Worm (Caenorhabditis elegans) whole organism, early embryonic: ENCODE measurements around the gene cmk-1.

Source experiments
- B0310.2 ChIP-seq: sonication (generic microtip); optimal IDR thresholded peaks from 2 replicates; lab custom pipeline; 2016; ENCODE audit warnings: mild to moderate bottlenecking, missing genetic modification characterization, missing compliant biosample characterization
- F13C5.2 ChIP-seq: sonication (generic microtip); optimal IDR thresholded peaks from 2 replicates; lab custom pipeline; 2017; ENCODE audit warnings: mild to moderate bottlenecking, missing genetic modification characterization, inconsistent platforms, missing compliant biosample characterization
- aly-1 ChIP-seq: sonication (generic microtip); optimal IDR thresholded peaks from 2 replicates; lab custom pipeline; 2016; ENCODE audit warnings: missing genetic modification characterization, missing compliant biosample characterization
- ama-1 ChIP-seq: fragments of 150-350 bp; optimal IDR thresholded peaks from 2 replicates; lab custom pipeline; 2014
- ceh-13 ChIP-seq: fragments of 200-800 bp; sonication (Bioruptor generic); optimal IDR thresholded peaks from 2 replicates; lab custom pipeline; 2018; ENCODE audit warnings: mild to moderate bottlenecking, missing genetic modification characterization, missing compliant biosample characterization
- ceh-36 ChIP-seq: sonication (generic microtip); optimal IDR thresholded peaks from 2 replicates; lab custom pipeline; 2016; ENCODE audit warnings: missing genetic modification characterization, inconsistent platforms, missing compliant biosample characterization
- ets-7 ChIP-seq: sonication (generic microtip); optimal IDR thresholded peaks from 2 replicates; lab custom pipeline; 2016; ENCODE audit warnings: missing genotype, missing genetic modification characterization, missing compliant biosample characterization
- flt-1 ChIP-seq: fragments of 200-800 bp; sonication (Bioruptor generic); IDR thresholded peaks from 2 replicates; pipeline ENCODE4 v1.3.6; 2022; ENCODE audit warnings: missing genetic modification characterization, missing compliant biosample characterization
- hmbx-1 ChIP-seq: sonication (generic microtip); optimal IDR thresholded peaks from 2 replicates; lab custom pipeline; 2016; ENCODE audit warnings: mild to moderate bottlenecking, missing genetic modification characterization, missing compliant biosample characterization
- hmg-4 ChIP-seq: fragments of 200-800 bp; sonication (Bioruptor generic); optimal IDR thresholded peaks from 2 replicates; lab custom pipeline; 2018; ENCODE audit warnings: mild to moderate bottlenecking, missing genetic modification characterization, missing compliant biosample characterization
- hnd-1 ChIP-seq: sonication (generic microtip); optimal IDR thresholded peaks from 2 replicates; lab custom pipeline; 2016; ENCODE audit warnings: missing genetic modification characterization, missing compliant biosample characterization
- pes-1 ChIP-seq: fragments of 200-800 bp; sonication (Bioruptor generic); IDR thresholded peaks from 2 replicates; pipeline ENCODE4 v1.3.6; 2022; ENCODE audit warnings: missing genetic modification reagents, missing genetic modification characterization, missing compliant biosample characterization
- scrt-1 ChIP-seq: fragments of 200-800 bp; sonication (Bioruptor generic); IDR thresholded peaks from 2 replicates; pipeline ENCODE4 v1.3.6; 2022; ENCODE audit warnings: missing genetic modification characterization, missing compliant biosample characterization
- sea-1 ChIP-seq: fragments of 200-800 bp; sonication (Bioruptor generic); conservative IDR thresholded peaks from 2 replicates; pipeline ENCODE4 v1.3.6; 2022; ENCODE audit warnings: missing genetic modification characterization, missing compliant biosample characterization
- tbx-11 ChIP-seq: fragments of 200-800 bp; sonication (Bioruptor generic); IDR thresholded peaks from 2 replicates; pipeline ENCODE4 v1.3.6; 2022; ENCODE audit warnings: missing genetic modification characterization, missing compliant biosample characterization
- tbx-37 ChIP-seq: fragments of 200-800 bp; sonication (Bioruptor generic); conservative IDR thresholded peaks from 2 replicates; pipeline ENCODE4 v1.3.6; 2022; ENCODE audit warnings: missing genetic modification reagents, missing genetic modification characterization, missing compliant biosample characterization
- tra-4 ChIP-seq: sonication (generic microtip); optimal IDR thresholded peaks from 2 replicates; lab custom pipeline; 2017; ENCODE audit warnings: missing genetic modification characterization, missing compliant biosample characterization

Gene cmk-1

ce11 chrIV:1845061-1845460, 20.8 kb downstream of the cmk-1 start:
- TF ChIP-seq ceh-36 (tag; lab: Kevin White, UChicago), result no peak
- TF ChIP-seq sea-1 (GFP tag; lab: Robert Waterston, UW), result no peak
- TF ChIP-seq tbx-11 (GFP tag; lab: Robert Waterston, UW), result no peak
- TF ChIP-seq B0310.2, result no peak
- no peak for TF ChIP-seq aly-1
- TF ChIP-seq hnd-1 (tag; lab: Kevin White, UChicago), result no peak
- TF ChIP-seq F13C5.2, result peak; percentile 29

- TF ChIP-seq ama-1 (lab: Kevin White, UChicago) (no peak), tbx-11 (GFP tag; lab: Robert Waterston, UW) (no peak), B0310.2 (no peak), ceh-36 (tag; lab: Kevin White, UChicago) (no peak), pes-1 (GFP tag; lab: Robert Waterston, UW) (no peak), hnd-1 (tag; lab: Kevin White, UChicago) (no peak), F13C5.2 (no peak), ets-7 (no peak), aly-1 (no peak), tbx-37 (GFP tag; lab: Robert Waterston, UW) (no peak), scrt-1 (GFP tag; lab: Robert Waterston, UW) (no peak), flt-1 (no peak), hmg-4 (no peak), tra-4 (tag; lab: Kevin White, UChicago) (no peak), ceh-13 (GFP tag; lab: Kevin White, UChicago) (no peak), sea-1 (GFP tag; lab: Robert Waterston, UW) (no peak), hmbx-1 (no peak)
These were observed 22.2 kb downstream of the cmk-1 start for ce11 chrIV:1846451-1846850.

- no peak for TF ChIP-seq hnd-1 (tag; lab: Kevin White, UChicago)
- TF ChIP-seq ets-7, result no peak
- TF ChIP-seq ceh-36 (tag; lab: Kevin White, UChicago), result no peak
- TF ChIP-seq aly-1, result no peak
- TF ChIP-seq B0310.2, result no peak
- no peak for TF ChIP-seq tbx-11 (GFP tag; lab: Robert Waterston, UW)
- TF ChIP-seq scrt-1 (GFP tag; lab: Robert Waterston, UW), result no peak
- TF ChIP-seq hmg-4, result no peak
These were observed 23.6 kb downstream of the cmk-1 start, which contains the start of gene egl-4 for ce11 chrIV:1847912-1848311. Gene egl-4 (plus strand): TSS chrIV:1848071.

- TF ChIP-seq ets-7 (no peak), pes-1 (GFP tag; lab: Robert Waterston, UW) (peak; percentile 56)
These were observed 29.7 kb downstream of the cmk-1 start for ce11 chrIV:1853934-1854438.

- TF ChIP-seq B0310.2, result no peak
- TF ChIP-seq tbx-37 (GFP tag; lab: Robert Waterston, UW), result no peak
- TF ChIP-seq ets-7, result no peak
- TF ChIP-seq aly-1, result no peak
- no peak for TF ChIP-seq scrt-1 (GFP tag; lab: Robert Waterston, UW)
- TF ChIP-seq ama-1 (lab: Kevin White, UChicago), result no peak
- no peak for TF ChIP-seq pes-1 (GFP tag; lab: Robert Waterston, UW)
- TF ChIP-seq hmbx-1, result no peak
- no peak for TF ChIP-seq flt-1
- no peak for TF ChIP-seq F13C5.2
- TF ChIP-seq hmg-4, result no peak
- no peak for TF ChIP-seq tbx-11 (GFP tag; lab: Robert Waterston, UW)
- TF ChIP-seq ceh-13 (GFP tag; lab: Kevin White, UChicago), result no peak
- no peak for TF ChIP-seq sea-1 (GFP tag; lab: Robert Waterston, UW)
- TF ChIP-seq ceh-36 (tag; lab: Kevin White, UChicago), result no peak
- no peak for TF ChIP-seq hnd-1 (tag; lab: Kevin White, UChicago)
- no peak for TF ChIP-seq tra-4 (tag; lab: Kevin White, UChicago)
These were observed 33.6 kb downstream of the cmk-1 start for ce11 chrIV:1857866-1858271.

ce11 chrIV:1859365-1859982, 35.2 kb downstream of the cmk-1 start:
- TF ChIP-seq aly-1 (no peak), ceh-36 (tag; lab: Kevin White, UChicago) (no peak), scrt-1 (GFP tag; lab: Robert Waterston, UW) (no peak), hnd-1 (tag; lab: Kevin White, UChicago) (no peak), F13C5.2 (no peak), tra-4 (tag; lab: Kevin White, UChicago) (no peak), B0310.2 (no peak), flt-1 (no peak), ama-1 (lab: Kevin White, UChicago) (no peak), ceh-13 (GFP tag; lab: Kevin White, UChicago) (no peak), hmg-4 (no peak), ets-7 (no peak), pes-1 (GFP tag; lab: Robert Waterston, UW) (no peak), sea-1 (GFP tag; lab: Robert Waterston, UW) (no peak)

- TF ChIP-seq scrt-1 (GFP tag; lab: Robert Waterston, UW) (no peak), ceh-36 (tag; lab: Kevin White, UChicago) (no peak)
These were observed 36.7 kb downstream of the cmk-1 start for ce11 chrIV:1860965-1861364.

- TF ChIP-seq hmbx-1, result no peak
- TF ChIP-seq aly-1, result no peak
- TF ChIP-seq ceh-13 (GFP tag; lab: Kevin White, UChicago), result no peak
- no peak for TF ChIP-seq scrt-1 (GFP tag; lab: Robert Waterston, UW)
- TF ChIP-seq hmg-4, result no peak
- TF ChIP-seq ets-7, result no peak
- no peak for TF ChIP-seq flt-1
- TF ChIP-seq tra-4 (tag; lab: Kevin White, UChicago), result no peak
- no peak for TF ChIP-seq pes-1 (GFP tag; lab: Robert Waterston, UW)
- TF ChIP-seq hnd-1 (tag; lab: Kevin White, UChicago), result no peak
- no peak for TF ChIP-seq tbx-11 (GFP tag; lab: Robert Waterston, UW)
- TF ChIP-seq B0310.2, result no peak
- no peak for TF ChIP-seq ceh-36 (tag; lab: Kevin White, UChicago)
- TF ChIP-seq F13C5.2, result no peak
- TF ChIP-seq sea-1 (GFP tag; lab: Robert Waterston, UW), result no peak
These were observed 38.4 kb downstream of the cmk-1 start for ce11 chrIV:1862655-1863054.
